Worm (Caenorhabditis elegans) whole organism, L1 larva: Measurements from ENCODE around the gene nhr-98.

Source experiments
- aly-2 ChIP-seq: fragments of 150-350 bp; optimal IDR thresholded peaks from 2 replicates; lab custom pipeline; 2014; ENCODE audit warnings: missing biosample characterization, missing genetic modification characterization
- egl-27 ChIP-seq, 2 experiments: fragments of 150-350 bp in 1 of 2; sonication (generic microtip); optimal IDR thresholded peaks; 3 replicates each; lab custom pipeline; 2017 to 2018; ENCODE audit warnings: missing biosample characterization in 2 of 2, missing genetic modification characterization in 2 of 2, missing genetic modification reagents in 2 of 2
- jun-1 ChIP-seq: fragments of 150-350 bp; optimal IDR thresholded peaks from 2 replicates; lab custom pipeline; 2014; ENCODE audit warnings: missing biosample characterization, missing genetic modification reagents, missing genetic modification characterization
- ztf-11 ChIP-seq, 2 experiments: sonication (generic microtip); optimal IDR thresholded peaks; 2 replicates each; lab custom pipeline; 2016 to 2017; ENCODE audit warnings: missing genetic modification characterization in 2 of 2, missing biosample characterization in 1 of 2, missing compliant biosample characterization in 1 of 2
- ztf-4 ChIP-seq: fragments of 150-350 bp; optimal IDR thresholded peaks from 2 replicates; lab custom pipeline; 2014; ENCODE audit warnings: missing biosample characterization, missing genetic modification characterization

DNA sequence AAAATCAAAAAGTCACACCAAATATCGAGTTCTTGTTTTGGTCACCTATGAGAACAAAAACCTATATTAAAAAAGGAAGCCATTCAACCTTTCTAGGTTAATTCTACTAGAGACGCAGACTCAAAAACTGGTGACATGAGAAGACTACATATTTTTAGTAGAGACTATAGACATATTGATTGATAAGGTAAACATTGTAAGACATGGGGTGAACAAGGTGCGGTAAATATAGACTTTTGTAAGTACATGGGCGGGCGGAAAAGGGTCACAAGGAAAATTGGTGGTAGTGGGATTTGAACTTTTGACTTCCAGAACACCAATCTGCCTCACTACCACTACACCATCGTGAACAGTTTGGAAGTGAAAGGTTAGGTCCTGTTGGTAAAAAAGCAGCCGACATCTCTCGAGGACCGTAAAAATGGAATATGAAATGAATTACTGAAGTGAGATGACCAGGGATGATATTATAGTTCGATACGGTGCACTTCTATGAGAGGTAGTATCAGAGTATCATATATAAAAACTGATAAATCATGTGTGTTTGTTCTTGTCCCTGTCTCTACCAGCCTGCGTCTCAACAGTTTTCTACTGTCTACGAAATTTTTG lies 30.7 kb downstream of the nhr-98 start, which contains the start of gene nhr-212:
- no peak for TF ChIP-seq ztf-11 (tag; optimal IDR thresholded peaks at IDR 0.05; lab: Kevin White, UChicago)
- no peak for TF ChIP-seq ztf-4 (tag; lab: Kevin White, UChicago)
- TF ChIP-seq egl-27 (tag; optimal IDR thresholded peaks at IDR 0.05; lab: Kevin White, UChicago) = no peak
- TF ChIP-seq jun-1 (tag; lab: Kevin White, UChicago) = no peak
- TF ChIP-seq aly-2 (tag; lab: Kevin White, UChicago) = no peak
